Fruit fly (Drosophila melanogaster): Measurements from ENCODE around the gene CG9072.

CG9072 gene

DNA sequence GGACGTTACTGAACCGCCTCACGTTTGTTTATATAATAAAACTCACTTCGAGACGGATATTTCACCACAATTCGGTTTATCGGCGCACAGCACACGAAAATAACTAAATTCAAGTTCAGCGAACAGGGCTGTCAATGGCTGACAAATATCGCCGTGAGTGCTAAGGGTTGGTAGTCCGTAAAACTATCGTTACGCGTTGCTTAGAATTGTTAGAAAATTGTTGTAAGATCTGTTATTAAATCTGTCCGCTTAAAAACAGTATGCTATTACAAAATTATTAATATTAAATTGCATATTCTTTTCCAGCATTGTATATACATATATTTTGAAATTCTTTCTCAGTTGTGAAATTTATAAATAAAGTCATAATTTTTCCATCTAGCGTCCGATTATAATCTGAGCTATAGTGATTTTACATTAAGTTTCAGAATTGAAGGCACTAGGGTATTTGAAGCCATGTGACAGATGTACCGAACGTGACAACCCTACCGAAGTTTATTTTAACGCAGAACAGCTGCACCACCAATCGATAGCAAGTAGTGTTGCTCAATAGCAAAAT, 11.2 kb downstream of the CG9072 start, which contains the start of gene Cox17 (continued):
- TF ChIP-seq CG12104 (GFP tag; optimal IDR thresholded peaks at IDR 0.05): peak; percentile 74
- TF ChIP-seq CG7987 (GFP tag; optimal IDR thresholded peaks at IDR 0.05): no peak
- peak in 1 of 2 experiments; percentile 53 for TF ChIP-seq insv (GFP tag; optimal IDR thresholded peaks at IDR 0.05)
- TF ChIP-seq slbo (GFP tag; IDR thresholded peaks at IDR 0.05): peak; percentile 80
- TF ChIP-seq CG17359 (tag; optimal IDR thresholded peaks at IDR 0.05): peak; percentile 73
- peak; percentile 88 for TF ChIP-seq CG10267 (tag; optimal IDR thresholded peaks at IDR 0.05)
- TF ChIP-seq btn (GFP tag; optimal IDR thresholded peaks at IDR 0.05): no peak
- peak; percentile 84 for TF ChIP-seq Scr (GFP tag; IDR thresholded peaks at IDR 0.05; ENCODE audit: partially characterized antibody)
- TF ChIP-seq CG10321 (GFP tag; IDR thresholded peaks at IDR 0.05): no peak
- peak; percentile 78 for TF ChIP-seq Six4 (GFP tag; optimal IDR thresholded peaks at IDR 0.05)
- no peak for TF ChIP-seq usp (GFP tag; optimal IDR thresholded peaks at IDR 0.05)
- peak; percentile 90 for TF ChIP-seq CG10543 (GFP tag; optimal IDR thresholded peaks at IDR 0.05)
- TF ChIP-seq sisA (GFP tag; IDR thresholded peaks at IDR 0.05): peak; percentile 69
- TF ChIP-seq CG17612 (GFP tag; IDR thresholded peaks at IDR 0.05): no peak
- peak; percentile 6 for TF ChIP-seq salm (tag; optimal IDR thresholded peaks at IDR 0.05)
- TF ChIP-seq lbe (GFP tag; optimal IDR thresholded peaks at IDR 0.05): peak; percentile 67
- peak; percentile 43 for TF ChIP-seq CG6254 (GFP tag; optimal IDR thresholded peaks at IDR 0.05)
- TF ChIP-seq Kr (GFP tag; optimal IDR thresholded peaks at IDR 0.05): no peak
- TF ChIP-seq maf-S (GFP tag; optimal IDR thresholded peaks at IDR 0.05): peak; percentile 20
- TF ChIP-seq Dip2 (GFP tag; IDR thresholded peaks at IDR 0.05): no peak
- TF ChIP-seq Fer3 (tag; optimal IDR thresholded peaks at IDR 0.05): peak; percentile 73
- peak; percentile 69; the same call in 1 of the 2 replicates for TF ChIP-seq Atf6 (GFP tag; IDR thresholded peaks at IDR 0.05)
- TF ChIP-seq CG43689 (GFP tag; IDR thresholded peaks at IDR 0.05): no peak
- peak; percentile 89 for TF ChIP-seq tio (GFP tag; optimal IDR thresholded peaks at IDR 0.05)
- TF ChIP-seq pum (GFP tag; optimal IDR thresholded peaks at IDR 0.05): peak; percentile 64
- peak; percentile 19 for TF ChIP-seq Dp (GFP tag; optimal IDR thresholded peaks at IDR 0.05)
- peak; percentile 38 for TF ChIP-seq slp2 (GFP tag; optimal IDR thresholded peaks at IDR 0.05)
- no peak for TF ChIP-seq prd (optimal IDR thresholded peaks at IDR 0.05)
- peak; percentile 79 for TF ChIP-seq prd (GFP tag; IDR thresholded peaks at IDR 0.05)
- TF ChIP-seq CG2875 (GFP tag; optimal IDR thresholded peaks at IDR 0.05): peak; percentile 67
- TF ChIP-seq CG31224 (GFP tag; IDR thresholded peaks at IDR 0.05): peak; percentile 43; the same call in 1 of the 2 replicates
- no peak for TF ChIP-seq CG3726 (GFP tag; IDR thresholded peaks at IDR 0.05)
- peak; percentile 83 for TF ChIP-seq CG18619 (GFP tag; optimal IDR thresholded peaks at IDR 0.05)
- TF ChIP-seq CG15696 (tag; optimal IDR thresholded peaks at IDR 0.05): peak; percentile 77
- TF ChIP-seq Bdp1 (GFP tag; optimal IDR thresholded peaks at IDR 0.05): peak; percentile 48
- peak; percentile 60 for TF ChIP-seq CG3065 (GFP tag; optimal IDR thresholded peaks at IDR 0.05)
- TF ChIP-seq row (GFP tag; IDR thresholded peaks at IDR 0.05): peak; percentile 93
- peak; percentile 65; the same call in 1 of the 2 replicates for TF ChIP-seq Drgx (GFP tag; IDR thresholded peaks at IDR 0.05)
- TF ChIP-seq Gsc (GFP tag; IDR thresholded peaks at IDR 0.05): no peak
- peak; percentile 32 for TF ChIP-seq CG2202 (tag; optimal IDR thresholded peaks at IDR 0.05)
- TF ChIP-seq pho (GFP tag; optimal IDR thresholded peaks at IDR 0.05): peak; percentile 74
- TF ChIP-seq fd102C (GFP tag; optimal IDR thresholded peaks at IDR 0.05): no peak
- TF ChIP-seq CG14710 (tag; optimal IDR thresholded peaks at IDR 0.05): peak; percentile 89
- TF ChIP-seq CTCF (GFP tag; optimal IDR thresholded peaks at IDR 0.05): peak; percentile 47
- TF ChIP-seq unpg (GFP tag; optimal IDR thresholded peaks at IDR 0.05): peak; percentile 64
- no peak for TF ChIP-seq MESR4 (GFP tag; optimal IDR thresholded peaks at IDR 0.05)
- peak; percentile 93 for TF ChIP-seq BEAF-32 (GFP tag; optimal IDR thresholded peaks at IDR 0.05)
- TF ChIP-seq CG17328 (GFP tag; IDR thresholded peaks at IDR 0.05): peak; percentile 48; the same call in 1 of the 2 replicates
- TF ChIP-seq ERR (GFP tag; optimal IDR thresholded peaks at IDR 0.05): no peak
- peak; percentile 45 for TF ChIP-seq kah (GFP tag; optimal IDR thresholded peaks at IDR 0.05)
- TF ChIP-seq Hmx (GFP tag; optimal IDR thresholded peaks at IDR 0.05): peak; percentile 70

Measured in whole organism, embryonic.